Worm (Caenorhabditis elegans) whole organism, mixed stage, embryonic: Measurements from ENCODE around the gene taf-3.

Experiments
- blmp-1 ChIP-seq: fragments of 150-350 bp; optimal IDR thresholded peaks from 2 replicates; lab custom pipeline; 2014; ENCODE audit warnings: missing biosample characterization, missing genetic modification characterization
- drap-1 ChIP-seq: fragments of 200-800 bp; sonication (Bioruptor generic); optimal IDR thresholded peaks from 3 replicates; lab custom pipeline; 2018; ENCODE audit warnings: mild to moderate bottlenecking, missing genetic modification characterization, missing compliant biosample characterization
- elt-3 ChIP-seq: fragments of 150-350 bp; optimal IDR thresholded peaks from 2 replicates; lab custom pipeline; 2014; ENCODE audit warnings: missing biosample characterization, missing genetic modification characterization
- hlh-1 ChIP-seq: fragments of 150-350 bp; optimal IDR thresholded peaks from 2 replicates; lab custom pipeline; 2014; ENCODE audit warnings: missing biosample characterization, missing genetic modification reagents, missing genetic modification characterization
- lsy-2 ChIP-seq: fragments of 150-350 bp; optimal IDR thresholded peaks from 2 replicates; lab custom pipeline; 2014; ENCODE audit warnings: missing biosample characterization, missing genetic modification characterization
- nhr-12 ChIP-seq: fragments of 150-350 bp; optimal IDR thresholded peaks from 2 replicates; lab custom pipeline; 2014; ENCODE audit warnings: missing biosample characterization, missing genetic modification characterization
- nhr-237 ChIP-seq: fragments of 150-350 bp; optimal IDR thresholded peaks from 2 replicates; lab custom pipeline; 2014; ENCODE audit warnings: missing biosample characterization, missing genetic modification characterization
- nhr-28 ChIP-seq: fragments of 150-350 bp; optimal IDR thresholded peaks from 2 replicates; lab custom pipeline; 2014; ENCODE audit warnings: missing biosample characterization, missing genetic modification characterization
- pha-4 ChIP-seq: fragments of 150-350 bp; optimal IDR thresholded peaks from 2 replicates; lab custom pipeline; 2018; ENCODE audit warnings: missing biosample characterization, missing genetic modification reagents, missing genetic modification characterization
- snpc-4 ChIP-seq: fragments of 150-350 bp; optimal IDR thresholded peaks from 2 replicates; lab custom pipeline; 2014; ENCODE audit warnings: missing biosample characterization, missing genetic modification characterization
- unc-62 ChIP-seq: fragments of 150-350 bp; optimal IDR thresholded peaks from 2 replicates; lab custom pipeline; 2014; ENCODE audit warnings: missing biosample characterization, missing genetic modification reagents, missing genetic modification characterization
- ztf-11 ChIP-seq: fragments of 150-350 bp; optimal IDR thresholded peaks from 2 replicates; lab custom pipeline; 2014; ENCODE audit warnings: missing biosample characterization, missing genetic modification characterization

- TF ChIP-seq ztf-11 (tag; lab: Kevin White, UChicago) (no peak), nhr-237 (no peak), snpc-4 (tag; lab: Kevin White, UChicago) (no peak), drap-1 (no peak), unc-62 (GFP tag; lab: Kevin White, UChicago) (no peak), nhr-12 (tag; lab: Kevin White, UChicago) (no peak), elt-3 (tag; lab: Kevin White, UChicago) (no peak), blmp-1 (no peak), nhr-28 (no peak), pha-4 (tag; lab: Kevin White, UChicago) (no peak), lsy-2 (no peak), hlh-1 (no peak)
Observed at ce11 chrX:16328328-16328727, 3.9 kb upstream of the taf-3 start, which contains the start of gene C11G6.2.
